Worm (Caenorhabditis elegans) whole organism, midembryonic: ENCODE results near the gene kin-4.

ENCODE experiments used
- T22C8.4 ChIP-seq: fragments of 200-800 bp; sonication (Bioruptor generic); IDR thresholded peaks from 2 replicates; pipeline ENCODE4 v1.3.6; 2022; ENCODE audit warnings: missing genetic modification characterization, missing compliant biosample characterization
- cog-1 ChIP-seq: sonication (generic microtip); optimal IDR thresholded peaks from 2 replicates; lab custom pipeline; 2016; ENCODE audit warnings: missing genetic modification characterization, missing compliant biosample characterization
- flt-1 ChIP-seq: fragments of 200-800 bp; sonication (Bioruptor generic); IDR thresholded peaks from 2 replicates; pipeline ENCODE4 v1.3.6; 2022; ENCODE audit warnings: missing genetic modification characterization, missing compliant biosample characterization
- klf-2 ChIP-seq: fragments of 200-800 bp; sonication (Bioruptor generic); conservative IDR thresholded peaks from 2 replicates; pipeline ENCODE4 v1.3.6; 2022; ENCODE audit warnings: missing genetic modification reagents, missing genetic modification characterization, missing compliant biosample characterization
- med-1 ChIP-seq: sonication (generic microtip); optimal IDR thresholded peaks from 2 replicates; lab custom pipeline; 2017; ENCODE audit warnings: missing genetic modification characterization, mild to moderate bottlenecking, missing compliant biosample characterization, antibody characterized with exemption, missing genetic modification reagents; ENCODE audit not compliant: insufficient read depth
- ref-1 ChIP-seq: fragments of 200-800 bp; sonication (Bioruptor generic); conservative IDR thresholded peaks from 2 replicates; pipeline ENCODE4 v1.3.6; 2022; ENCODE audit warnings: missing genetic modification reagents, missing genetic modification characterization, missing compliant biosample characterization
- tab-1 ChIP-seq: fragments of 200-800 bp; sonication (Bioruptor generic); IDR thresholded peaks from 2 replicates; pipeline ENCODE4 v1.3.6; 2022; ENCODE audit warnings: missing genetic modification characterization, missing compliant biosample characterization
- ztf-23 ChIP-seq: fragments of 200-800 bp; sonication (Bioruptor generic); IDR thresholded peaks from 2 replicates; pipeline ENCODE4 v1.3.6; 2022; ENCODE audit warnings: missing genetic modification reagents, missing genetic modification characterization, missing compliant biosample characterization
- ztf-29 ChIP-seq: fragments of 200-800 bp; sonication (Bioruptor generic); IDR thresholded peaks from 2 replicates; pipeline ENCODE4 v1.3.6; 2022; ENCODE audit warnings: missing genetic modification reagents, missing genetic modification characterization, missing compliant biosample characterization

DNA sequence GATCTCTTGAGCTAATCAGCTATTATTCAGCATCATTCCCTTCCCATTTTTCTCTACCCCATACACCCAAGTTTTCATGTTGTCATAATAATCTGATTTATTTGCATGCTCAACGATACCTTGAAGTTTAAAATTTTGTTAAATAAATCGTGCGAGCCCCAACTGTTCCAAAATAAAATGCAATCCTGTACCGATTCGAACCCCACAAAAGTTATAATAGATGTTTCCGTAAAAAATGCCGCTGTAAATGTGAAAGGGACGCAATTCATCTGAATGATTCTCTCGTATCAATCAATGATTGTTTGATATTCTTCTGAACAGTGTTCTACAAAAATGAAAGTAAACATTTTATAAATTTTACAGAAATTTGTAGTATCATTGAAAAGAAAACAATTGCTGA is 48.1 kb upstream of the kin-4 start:
- TF ChIP-seq tab-1 (GFP tag; lab: Robert Waterston, UW) (no peak), ztf-29 (GFP tag; lab: Robert Waterston, UW) (no peak), flt-1 (GFP tag; lab: Robert Waterston, UW) (no peak), cog-1 (tag; lab: Kevin White, UChicago) (no peak), ref-1 (GFP tag; lab: Robert Waterston, UW) (no peak), T22C8.4 (GFP tag; lab: Robert Waterston, UW) (no peak), klf-2 (GFP tag; lab: Robert Waterston, UW) (no peak), ztf-23 (GFP tag; lab: Robert Waterston, UW) (no peak), med-1 (GFP tag; lab: Kevin White, UChicago) (no peak)
